Fruit fly (Drosophila melanogaster) ovary, adult (tissue): ENCODE measurements around the gene CG42714.

Experiments
- CG17801 ChIP-seq: fragments of 200-800 bp; optimal IDR thresholded peaks from 2 replicates; lab custom pipeline; 2019; ENCODE audit warnings: missing biosample characterization, mild to moderate bottlenecking, missing genetic modification characterization, moderate library complexity; ENCODE audit not compliant: partially characterized antibody

Gene CG42714

dm6 chr3L:6215976-6216786, 17.7 kb downstream of the CG42714 start:
- no peak for TF ChIP-seq CG17801 (GFP tag; lab: Kevin White, UChicago)

DNA sequence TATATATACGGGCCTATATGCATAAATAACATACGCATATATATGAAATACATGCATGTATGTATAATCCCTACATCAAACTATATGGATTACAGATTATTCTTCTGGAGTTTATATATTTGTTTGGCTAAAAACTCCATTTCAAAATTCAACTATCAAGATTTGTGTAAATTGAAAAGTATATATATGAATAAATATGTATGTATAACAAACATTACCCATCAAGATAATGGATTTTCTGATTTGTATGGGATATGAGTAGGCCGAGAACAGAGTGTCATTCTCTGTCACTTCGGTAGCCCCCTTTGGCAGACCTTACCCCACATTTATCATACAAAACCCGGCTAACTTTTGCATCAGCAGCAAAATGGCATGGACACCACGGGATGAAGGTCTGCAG, 33.7 kb downstream of the CG42714 start, which contains the start of gene CG8219:
CG8219 (plus strand) TSS at position 301 of the 400 bp plus-strand sequence.
- TF ChIP-seq CG17801 (GFP tag; lab: Kevin White, UChicago), result no peak

DNA sequence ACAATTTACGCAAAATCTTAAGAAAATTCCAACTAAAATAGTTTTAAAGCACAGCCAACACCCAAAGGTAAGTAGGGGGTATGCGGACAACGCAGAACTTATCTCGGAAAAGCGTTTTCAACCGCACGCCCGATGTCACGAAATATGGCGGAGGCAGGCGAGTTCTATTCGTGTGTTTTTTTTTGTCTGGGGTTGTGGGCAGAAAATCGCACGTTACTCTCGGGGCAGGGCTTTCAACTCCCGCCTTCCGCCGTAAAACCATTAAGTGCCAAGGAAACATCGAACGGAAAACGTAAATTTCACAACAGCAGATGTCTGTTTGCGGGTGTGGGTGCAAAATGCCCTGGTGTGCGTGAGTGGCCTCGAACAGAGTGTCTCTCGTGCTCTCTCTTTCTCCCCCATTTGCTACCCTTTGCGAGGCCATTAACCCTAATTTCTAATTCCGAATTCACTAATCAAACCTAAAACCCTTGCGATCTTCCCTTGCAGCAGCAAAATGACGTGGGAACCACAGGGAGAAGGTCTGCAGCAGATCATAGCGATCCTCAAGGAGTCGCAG, 40.2 kb downstream of the CG42714 start:
- no peak for TF ChIP-seq CG17801 (GFP tag; lab: Kevin White, UChicago)

dm6 chr3L:6192822-6193555, 40.9 kb downstream of the CG42714 start, which contains the start of the genes Sf3b6 and Tnpo:
Gene Sf3b6, minus strand, starts transcription at chr3L:6193179.
Gene Tnpo, plus strand, starts transcription at chr3L:6193480.
- TF ChIP-seq CG17801 (GFP tag; lab: Kevin White, UChicago), result peak; percentile 77

DNA sequence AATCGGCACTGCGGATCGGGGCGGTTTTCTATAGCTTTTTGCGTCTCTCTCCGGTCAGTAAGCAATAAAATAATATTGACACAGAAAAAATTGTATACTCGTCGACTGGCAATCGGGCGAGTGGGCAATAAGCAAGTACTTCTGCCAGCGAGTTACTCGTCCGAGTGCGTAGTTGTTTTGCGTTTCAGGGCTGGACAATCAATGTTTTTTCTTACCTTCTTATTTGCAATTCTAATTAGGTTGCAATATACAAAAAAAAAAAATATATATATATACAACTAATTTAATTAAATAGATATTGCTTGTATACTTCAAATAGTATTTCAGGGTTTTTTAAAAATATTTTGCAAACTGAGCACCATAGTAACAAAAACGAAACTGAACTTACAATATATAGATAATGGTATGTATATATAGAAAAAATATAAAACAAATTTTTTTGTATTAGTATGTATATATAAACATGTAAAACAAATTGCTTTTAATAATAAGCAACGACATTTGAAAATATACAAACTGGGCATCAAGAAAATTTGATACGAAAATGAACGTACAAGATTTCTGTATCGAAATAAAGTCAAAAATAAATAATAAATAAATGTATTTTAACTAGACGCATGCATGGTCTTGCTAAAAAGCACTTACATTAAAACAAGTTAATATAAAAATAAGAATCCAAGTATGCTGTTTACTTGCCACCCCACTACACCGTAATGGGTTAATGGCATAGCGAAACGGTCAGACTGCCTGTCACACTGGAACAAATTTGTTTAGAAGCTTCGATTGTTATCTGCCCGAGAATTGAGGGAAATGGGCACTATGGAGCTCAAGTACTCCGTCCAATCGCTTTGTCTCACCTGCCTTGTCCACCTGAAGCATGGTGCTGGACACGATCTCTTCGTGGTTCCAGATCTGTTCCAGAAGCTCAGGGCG, 44.6 kb downstream of the CG42714 start, which contains the start of the genes D19A and CG7386:
D19A (minus strand) TSS at position 129 of the 933 bp plus-strand sequence.
CG7386 (plus strand) TSS at position 751 of the 933 bp plus-strand sequence.
- TF ChIP-seq CG17801 (GFP tag; lab: Kevin White, UChicago), result peak; percentile 63

- peak; percentile 69 for TF ChIP-seq CG17801 (GFP tag; lab: Kevin White, UChicago)
Measured at dm6 chr3L:6184884-6185438, 48.9 kb downstream of the CG42714 start, which contains the start of the genes D19B and CG43293. Gene D19B, minus strand, starts transcription at chr3L:6184920. Gene CG43293, plus strand, starts transcription at chr3L:6185189.
